Fruit fly (Drosophila melanogaster) whole organism, embryonic: ENCODE measurements around the gene Rab23.
A peak's percentile ranks its signal among the peaks of the same experiment; 100 is the strongest.

Source experiments
- BEAF-32 ChIP-seq: fragments of 200-800 bp; sonication (Bioruptor generic); optimal IDR thresholded peaks from 3 replicates; lab custom pipeline; 2017; ENCODE audit warnings: missing biosample characterization, missing genetic modification characterization, mild to moderate bottlenecking, moderate library complexity, missing genetic modification reagents
- CG10462 ChIP-seq: fragments of 200-800 bp; sonication (Bioruptor generic); optimal IDR thresholded peaks from 2 replicates; lab custom pipeline; 2016; ENCODE audit warnings: missing biosample characterization, missing genetic modification characterization
- CG10543 ChIP-seq: fragments of 200-800 bp; sonication (Bioruptor generic); optimal IDR thresholded peaks from 3 replicates; lab custom pipeline; 2017; ENCODE audit warnings: missing biosample characterization, mild to moderate bottlenecking, missing genetic modification characterization, moderate library complexity
- CG10654 ChIP-seq: fragments of 200-800 bp; sonication (Bioruptor generic); optimal IDR thresholded peaks from 2 replicates; lab custom pipeline; 2016; ENCODE audit warnings: missing biosample characterization, missing genetic modification characterization
- CG12391 ChIP-seq: fragments of 200-800 bp; sonication (Bioruptor generic); optimal IDR thresholded peaks from 3 replicates; lab custom pipeline; 2018; ENCODE audit warnings: missing biosample characterization, mild to moderate bottlenecking, missing genetic modification characterization, moderate library complexity
- CG13296 ChIP-seq: fragments of 200-800 bp; sonication (Bioruptor generic); optimal IDR thresholded peaks from 3 replicates; lab custom pipeline; 2018; ENCODE audit warnings: missing biosample characterization, mild to moderate bottlenecking, missing genetic modification characterization
- CG14441 ChIP-seq: fragments of 200-800 bp; sonication (Bioruptor generic); IDR thresholded peaks from 2 replicates; pipeline ENCODE4 v1.3.6; 2022; ENCODE audit warnings: missing biosample characterization, missing genetic modification characterization
- CG15514 ChIP-seq: fragments of 200-800 bp; sonication (Bioruptor generic); optimal IDR thresholded peaks from 3 replicates; lab custom pipeline; 2017; ENCODE audit warnings: missing biosample characterization, missing genetic modification characterization, mild to moderate bottlenecking, moderate library complexity, missing genetic modification reagents
- CG17359 ChIP-seq: fragments of 200-800 bp; sonication (Bioruptor generic); optimal IDR thresholded peaks from 3 replicates; lab custom pipeline; 2018; ENCODE audit warnings: missing biosample characterization, mild to moderate bottlenecking, missing genetic modification characterization, moderate library complexity
- CG17385 ChIP-seq: fragments of 200-800 bp; sonication (Bioruptor generic); optimal IDR thresholded peaks from 3 replicates; lab custom pipeline; 2018; ENCODE audit warnings: missing biosample characterization, mild to moderate bottlenecking, missing genetic modification characterization
- CG18011 ChIP-seq: fragments of 200-800 bp; sonication (Bioruptor generic); optimal IDR thresholded peaks from 2 replicates; lab custom pipeline; 2017; ENCODE audit warnings: missing biosample characterization, missing genetic modification characterization, mild to moderate bottlenecking, moderate library complexity, missing genotype
- CG18262 ChIP-seq: fragments of 200-800 bp; optimal IDR thresholded peaks from 3 replicates; lab custom pipeline; 2019; ENCODE audit warnings: missing biosample characterization, mild to moderate bottlenecking, missing genetic modification characterization, moderate library complexity
- CG32532 ChIP-seq: fragments of 200-800 bp; sonication (Bioruptor generic); IDR thresholded peaks from 2 replicates; pipeline ENCODE4 v1.3.6; 2022; ENCODE audit warnings: missing biosample characterization, missing genetic modification characterization
- CG32767 ChIP-seq: fragments of 200-800 bp; sonication (Bioruptor generic); IDR thresholded peaks from 2 replicates; pipeline ENCODE4 v1.3.6; 2022; ENCODE audit warnings: missing biosample characterization, missing genetic modification characterization
- CG34376 ChIP-seq: fragments of 200-800 bp; sonication (Bioruptor generic); optimal IDR thresholded peaks from 2 replicates; lab custom pipeline; 2018; ENCODE audit warnings: missing biosample characterization, mild to moderate bottlenecking, missing genetic modification characterization
- CG6791 ChIP-seq: fragments of 200-800 bp; sonication (Bioruptor generic); IDR thresholded peaks from 3 replicates; pipeline ENCODE4 v1.3.6; 2022; ENCODE audit warnings: missing biosample characterization, missing genetic modification characterization; ENCODE audit not compliant: partially characterized antibody
- CG7271 ChIP-seq: fragments of 200-800 bp; sonication (Bioruptor generic); optimal IDR thresholded peaks from 2 replicates; lab custom pipeline; 2018; ENCODE audit warnings: missing biosample characterization, mild to moderate bottlenecking, missing genetic modification characterization, moderate library complexity
- CG7556 ChIP-seq: fragments of 200-800 bp; sonication (Bioruptor generic); optimal IDR thresholded peaks from 2 replicates; lab custom pipeline; 2017; ENCODE audit warnings: missing biosample characterization, mild to moderate bottlenecking, missing genetic modification characterization
- CG9817 ChIP-seq: fragments of 200-800 bp; sonication (Bioruptor generic); optimal IDR thresholded peaks from 2 replicates; lab custom pipeline; 2018; ENCODE audit warnings: missing biosample characterization, mild to moderate bottlenecking, missing genetic modification characterization, moderate library complexity
- Dref ChIP-seq: fragments of 200-800 bp; sonication (Bioruptor generic); IDR thresholded peaks from 2 replicates; pipeline ENCODE4 v1.3.6; 2022; ENCODE audit warnings: missing biosample characterization, missing genetic modification characterization
- E2f1 ChIP-seq: fragments of 200-800 bp; sonication (Bioruptor generic); IDR thresholded peaks from 2 replicates; pipeline ENCODE4 v1.3.6; 2022; ENCODE audit warnings: missing biosample characterization, missing genetic modification characterization
- H15 ChIP-seq: fragments of 200-800 bp; sonication (Bioruptor generic); IDR thresholded peaks from 3 replicates; pipeline ENCODE4 v1.3.6; 2022; ENCODE audit warnings: missing biosample characterization, missing genetic modification characterization
- HLH4C ChIP-seq: fragments of 200-800 bp; sonication (Bioruptor generic); IDR thresholded peaks from 3 replicates; pipeline ENCODE4 v1.3.6; 2022; ENCODE audit warnings: missing biosample characterization, missing genetic modification characterization; ENCODE audit not compliant: partially characterized antibody
- Lpt ChIP-seq: fragments of >200 bp; optimal IDR thresholded peaks from 2 replicates; lab custom pipeline; 2018; ENCODE audit warnings: missing biosample characterization, missing genetic modification characterization
- Nf-YC ChIP-seq: fragments of 200-800 bp; optimal IDR thresholded peaks from 3 replicates; lab custom pipeline; 2019; ENCODE audit warnings: missing biosample characterization, mild to moderate bottlenecking, missing genetic modification characterization, moderate library complexity
- Oaz ChIP-seq: fragments of 200-800 bp; sonication (Bioruptor generic); IDR thresholded peaks from 2 replicates; pipeline ENCODE4 v1.3.6; 2022; ENCODE audit warnings: missing biosample characterization, missing genetic modification characterization
- Oli ChIP-seq: fragments of 200-800 bp; sonication (Bioruptor generic); optimal IDR thresholded peaks from 2 replicates; lab custom pipeline; 2018; ENCODE audit warnings: missing biosample characterization, mild to moderate bottlenecking, missing genetic modification characterization, moderate library complexity
- Opbp ChIP-seq: fragments of 200-800 bp; sonication (Bioruptor generic); IDR thresholded peaks from 3 replicates; pipeline ENCODE4 v1.3.6; 2022; ENCODE audit warnings: missing biosample characterization, missing genetic modification characterization; ENCODE audit not compliant: partially characterized antibody
- Poxn ChIP-seq: fragments of 200-800 bp; sonication (Bioruptor generic); IDR thresholded peaks from 2 replicates; pipeline ENCODE4 v1.3.6; 2022; ENCODE audit warnings: missing biosample characterization, missing genetic modification characterization
- Ptx1 ChIP-seq: fragments of 200-800 bp; sonication (Bioruptor generic); IDR thresholded peaks from 2 replicates; pipeline ENCODE4 v1.3.6; 2022; ENCODE audit warnings: missing biosample characterization, missing genetic modification characterization
- ap ChIP-seq: fragments of 200-800 bp; sonication (Bioruptor generic); IDR thresholded peaks from 2 replicates; pipeline ENCODE4 v1.3.6; 2022; ENCODE audit warnings: missing biosample characterization, missing genetic modification characterization
- bbx ChIP-seq: fragments of 200-800 bp; sonication (Bioruptor generic); IDR thresholded peaks from 2 replicates; pipeline ENCODE4 v1.3.6; 2022; ENCODE audit warnings: missing biosample characterization, missing genetic modification characterization; ENCODE audit not compliant: partially characterized antibody
- bowl ChIP-seq: fragments of 200-800 bp; sonication (Bioruptor generic); IDR thresholded peaks from 2 replicates; pipeline ENCODE4 v1.3.6; 2022; ENCODE audit warnings: missing biosample characterization, missing genetic modification characterization
- dm ChIP-seq: fragments of 200-800 bp; sonication (Bioruptor generic); optimal IDR thresholded peaks from 3 replicates; lab custom pipeline; 2016; ENCODE audit warnings: missing biosample characterization, missing genetic modification characterization
- dmrt11E ChIP-seq: fragments of 200-800 bp; sonication (Bioruptor generic); optimal IDR thresholded peaks from 3 replicates; lab custom pipeline; 2018; ENCODE audit warnings: missing biosample characterization, mild to moderate bottlenecking, missing genetic modification characterization, moderate library complexity
- eve ChIP-seq, 2 experiments: fragments of >200 bp; optimal IDR thresholded peaks; 2 replicates each; lab custom pipeline; 2017; ENCODE audit warnings: missing biosample characterization in 2 of 2, missing genetic modification characterization in 2 of 2
- grn ChIP-seq: fragments of 200-800 bp; sonication (Bioruptor generic); optimal IDR thresholded peaks from 3 replicates; lab custom pipeline; 2017; ENCODE audit warnings: missing biosample characterization, missing genetic modification characterization
- hth ChIP-seq: fragments of >200 bp; optimal IDR thresholded peaks from 2 replicates; lab custom pipeline; 2017; ENCODE audit warnings: inconsistent platforms
- inv ChIP-seq: fragments of 200-800 bp; sonication (Bioruptor generic); IDR thresholded peaks from 2 replicates; pipeline ENCODE4 v1.3.6; 2022; ENCODE audit warnings: missing biosample characterization, missing genetic modification characterization; ENCODE audit not compliant: partially characterized antibody
- lmd ChIP-seq: fragments of 200-800 bp; sonication (Bioruptor generic); IDR thresholded peaks from 2 replicates; pipeline ENCODE4 v1.3.6; 2022; ENCODE audit warnings: missing biosample characterization, missing genetic modification characterization
- nmo ChIP-seq: fragments of 200-800 bp; sonication (Bioruptor generic); optimal IDR thresholded peaks from 2 replicates; lab custom pipeline; 2018; ENCODE audit warnings: missing biosample characterization, mild to moderate bottlenecking, missing genetic modification characterization, moderate library complexity
- tgo ChIP-seq: fragments of 200-800 bp; sonication (Bioruptor generic); IDR thresholded peaks from 3 replicates; pipeline ENCODE4 v1.3.6; 2022; ENCODE audit warnings: missing biosample characterization, missing genetic modification characterization
- tin ChIP-seq: fragments of 200-800 bp; sonication (Bioruptor generic); optimal IDR thresholded peaks from 3 replicates; lab custom pipeline; 2016; ENCODE audit warnings: missing biosample characterization, missing genetic modification characterization
- tna ChIP-seq: fragments of 200-800 bp; sonication (Bioruptor generic); IDR thresholded peaks from 2 replicates; pipeline ENCODE4 v1.3.6; 2022; ENCODE audit warnings: missing biosample characterization, missing genetic modification characterization; ENCODE audit not compliant: partially characterized antibody
- trem ChIP-seq: fragments of 200-800 bp; optimal IDR thresholded peaks from 3 replicates; lab custom pipeline; 2019; ENCODE audit warnings: missing biosample characterization, mild to moderate bottlenecking, missing genetic modification characterization, moderate library complexity
- trh ChIP-seq: fragments of 200-800 bp; sonication (Bioruptor generic); optimal IDR thresholded peaks from 2 replicates; lab custom pipeline; 2016; ENCODE audit warnings: missing biosample characterization, missing genetic modification characterization
- unc-4 ChIP-seq: fragments of 200-800 bp; sonication (Bioruptor generic); IDR thresholded peaks from 2 replicates; pipeline ENCODE4 v1.3.6; 2022; ENCODE audit warnings: missing biosample characterization, missing genetic modification characterization; ENCODE audit not compliant: partially characterized antibody
- unpg ChIP-seq: fragments of 200-800 bp; sonication (Bioruptor generic); optimal IDR thresholded peaks from 3 replicates; lab custom pipeline; 2018; ENCODE audit warnings: missing biosample characterization, mild to moderate bottlenecking, missing genetic modification characterization, moderate library complexity
- wor ChIP-seq: fragments of 200-800 bp; sonication (Bioruptor generic); IDR thresholded peaks from 2 replicates; pipeline ENCODE4 v1.3.6; 2022; ENCODE audit warnings: missing biosample characterization, missing genetic modification characterization

The Rab23 gene

dm6 chr3R:5660198-5660893 is 24.9 kb downstream of the Rab23 start, which contains the start of gene Wdr33 (continued):
- TF ChIP-seq Lpt (no peak), CG12391 (tag; lab: Kevin White, UChicago) (peak; percentile 60), bbx (GFP tag; lab: Robert Waterston, UW) (peak; percentile 86), CG17359 (tag; lab: Kevin White, UChicago) (peak; percentile 16), CG10543 (GFP tag; lab: Kevin White, UChicago) (no peak), CG32767 (GFP tag; lab: Robert Waterston, UW) (no peak), trh (no peak), tin (GFP tag; lab: Kevin White, UChicago) (peak; percentile 8), eve (GFP tag; optimal IDR thresholded peaks at IDR 0.05; lab: Kevin White, UChicago) (no peak), CG15514 (GFP tag; lab: Kevin White, UChicago) (peak; percentile 43), H15 (GFP tag; lab: Robert Waterston, UW) (0 out of 3 replicates have a peak, but pooled peaks have one; percentile 7), ap (GFP tag; lab: Robert Waterston, UW) (no peak), CG14441 (GFP tag; lab: Robert Waterston, UW) (peak; percentile 26; the same call in 1 of the 2 replicates), CG6791 (GFP tag; lab: Robert Waterston, UW) (peak; percentile 91), grn (GFP tag; lab: Kevin White, UChicago) (no peak), BEAF-32 (GFP tag; lab: Kevin White, UChicago) (peak; percentile 82), CG17385 (GFP tag; lab: Kevin White, UChicago) (peak; percentile 36), CG7556 (peak; percentile 34), CG10654 (GFP tag; lab: Kevin White, UChicago) (peak; percentile 18), CG34376 (GFP tag; lab: Kevin White, UChicago) (no peak), wor (GFP tag; lab: Robert Waterston, UW) (0 out of 2 replicates have a peak, but pooled peaks have one; percentile 13), lmd (GFP tag; lab: Robert Waterston, UW) (peak; percentile 53), nmo (peak; percentile 66), Opbp (GFP tag; lab: Robert Waterston, UW) (peak; percentile 87), CG18011 (no peak), CG10462 (GFP tag; lab: Kevin White, UChicago) (peak; percentile 45), Oli (tag; lab: Kevin White, UChicago) (peak; percentile 48), Nf-YC (tag; lab: Kevin White, UChicago) (peak; percentile 31), unc-4 (GFP tag; lab: Robert Waterston, UW) (peak; percentile 84), unpg (peak; percentile 31), Oaz (no peak), dmrt11E (tag; lab: Kevin White, UChicago) (peak; percentile 28), CG32532 (GFP tag; lab: Robert Waterston, UW) (peak; percentile 62), trem (tag; lab: Kevin White, UChicago) (peak; percentile 15), Dref (GFP tag; lab: Robert Waterston, UW) (peak; percentile 64), tgo (no peak), Ptx1 (GFP tag; lab: Robert Waterston, UW) (peak; percentile 25; the same call in 1 of the 2 replicates), CG13296 (GFP tag; lab: Kevin White, UChicago) (peak; percentile 39), E2f1 (GFP tag; lab: Robert Waterston, UW) (peak; percentile 13; the same call in 1 of the 2 replicates), CG9817 (tag; lab: Kevin White, UChicago) (peak; percentile 50), inv (GFP tag; lab: Robert Waterston, UW) (peak; percentile 91), HLH4C (peak; percentile 84), dm (GFP tag; lab: Kevin White, UChicago) (peak; percentile 6), hth (no peak), bowl (GFP tag; lab: Robert Waterston, UW) (no peak), CG7271 (tag; lab: Kevin White, UChicago) (no peak), Poxn (GFP tag; lab: Robert Waterston, UW) (no peak), CG18262 (tag; lab: Kevin White, UChicago) (peak; percentile 36), tna (GFP tag; lab: Robert Waterston, UW) (peak; percentile 82)
